Worm (Caenorhabditis elegans) whole organism, L3 larva: ENCODE measurements around the gene B0336.13.

ENCODE experiments used
- R02D3.7 ChIP-seq: fragments of 150-350 bp; optimal IDR thresholded peaks from 2 replicates; lab custom pipeline; 2014; ENCODE audit warnings: missing biosample characterization, missing genetic modification characterization
- aly-2 ChIP-seq: fragments of 150-350 bp; optimal IDR thresholded peaks from 2 replicates; lab custom pipeline; 2014; ENCODE audit warnings: missing biosample characterization, missing genetic modification characterization
- ama-1 ChIP-seq: fragments of 150-350 bp; optimal IDR thresholded peaks from 2 replicates; lab custom pipeline; 2018
- ceh-16 ChIP-seq: sonication (generic microtip); optimal IDR thresholded peaks from 2 replicates; lab custom pipeline; 2017; ENCODE audit warnings: missing biosample characterization, missing genetic modification characterization
- ceh-28 ChIP-seq: fragments of 150-350 bp; optimal IDR thresholded peaks from 2 replicates; lab custom pipeline; 2014; ENCODE audit warnings: missing biosample characterization, missing genetic modification reagents, missing genetic modification characterization
- ceh-82 ChIP-seq: fragments of 150-350 bp; optimal IDR thresholded peaks from 2 replicates; lab custom pipeline; 2014; ENCODE audit warnings: missing biosample characterization, missing genetic modification characterization
- ceh-9 ChIP-seq: sonication (generic microtip); optimal IDR thresholded peaks from 2 replicates; lab custom pipeline; 2018; ENCODE audit warnings: missing biosample characterization, missing genetic modification characterization
- daf-12 ChIP-seq: fragments of 150-350 bp; optimal IDR thresholded peaks from 2 replicates; lab custom pipeline; 2014; ENCODE audit warnings: missing biosample characterization, missing genetic modification reagents, missing genetic modification characterization
- elt-1 ChIP-seq: fragments of 150-350 bp; optimal IDR thresholded peaks from 2 replicates; lab custom pipeline; 2014; ENCODE audit warnings: missing biosample characterization, missing genetic modification characterization
- elt-2 ChIP-seq: sonication (generic microtip); optimal IDR thresholded peaks from 2 replicates; lab custom pipeline; 2016; ENCODE audit warnings: missing genetic modification reagents, mild to moderate bottlenecking, missing genetic modification characterization, missing compliant biosample characterization
- elt-3 ChIP-seq, 3 experiments: fragments of 150-350 bp in 1 of 3; sonication (generic microtip) in 2 of 3; optimal IDR thresholded peaks; 2 replicates in 2 of 3; 4 replicates in 1 of 3; lab custom pipeline; 2014 to 2017; ENCODE audit warnings: missing biosample characterization in 3 of 3, missing genetic modification characterization in 3 of 3
- eor-1 ChIP-seq, 2 experiments: fragments of 150-350 bp; optimal IDR thresholded peaks; 2 replicates each; lab custom pipeline; 2014 to 2018; ENCODE audit warnings: missing biosample characterization in 2 of 2, missing genetic modification characterization in 2 of 2
- fkh-2 ChIP-seq: fragments of 150-350 bp; optimal IDR thresholded peaks from 2 replicates; lab custom pipeline; 2014; ENCODE audit warnings: missing biosample characterization, missing genetic modification reagents, missing genetic modification characterization
- fos-1 ChIP-seq: fragments of 150-350 bp; optimal IDR thresholded peaks from 2 replicates; lab custom pipeline; 2014; ENCODE audit warnings: missing biosample characterization, missing genetic modification characterization
- lin-15B ChIP-seq: fragments of 150-350 bp; optimal IDR thresholded peaks from 2 replicates; lab custom pipeline; 2014; ENCODE audit warnings: missing biosample characterization, missing genetic modification characterization
- lin-39 ChIP-seq: fragments of 150-350 bp; optimal IDR thresholded peaks from 2 replicates; lab custom pipeline; 2018; ENCODE audit warnings: missing biosample characterization, missing genetic modification reagents, missing genetic modification characterization
- lsy-12 ChIP-seq: sonication (generic microtip); optimal IDR thresholded peaks from 2 replicates; lab custom pipeline; 2016; ENCODE audit warnings: mild to moderate bottlenecking, missing genetic modification characterization, missing compliant biosample characterization
- mml-1 ChIP-seq: fragments of 150-350 bp; sonication (generic microtip); optimal IDR thresholded peaks from 3 replicates; lab custom pipeline; 2014; ENCODE audit warnings: missing biosample characterization, missing genetic modification characterization
- nfya-1 ChIP-seq: sonication (generic microtip); optimal IDR thresholded peaks from 2 replicates; lab custom pipeline; 2017; ENCODE audit warnings: missing genetic modification characterization, mild to moderate bottlenecking, missing compliant biosample characterization, antibody characterized with exemption, moderate library complexity; ENCODE audit not compliant: insufficient read depth
- nhr-11 ChIP-seq: fragments of 150-350 bp; optimal IDR thresholded peaks from 2 replicates; lab custom pipeline; 2014; ENCODE audit warnings: missing biosample characterization, missing genetic modification characterization
- nhr-23 ChIP-seq: fragments of 150-350 bp; optimal IDR thresholded peaks from 2 replicates; lab custom pipeline; 2014; ENCODE audit warnings: missing biosample characterization, missing genetic modification reagents, missing genetic modification characterization
- nhr-25 ChIP-seq: sonication (generic microtip); optimal IDR thresholded peaks from 2 replicates; lab custom pipeline; 2017; ENCODE audit warnings: missing biosample characterization, missing genetic modification characterization
- nhr-28 ChIP-seq: fragments of 150-350 bp; optimal IDR thresholded peaks from 2 replicates; lab custom pipeline; 2014; ENCODE audit warnings: missing biosample characterization, missing genetic modification characterization
- nhr-67 ChIP-seq: fragments of 150-350 bp; optimal IDR thresholded peaks from 2 replicates; lab custom pipeline; 2014; ENCODE audit warnings: missing biosample characterization, missing genetic modification characterization
- nhr-76 ChIP-seq: fragments of 150-350 bp; sonication (generic microtip); optimal IDR thresholded peaks from 5 replicates; lab custom pipeline; 2014; ENCODE audit warnings: missing biosample characterization, missing genetic modification characterization
- pha-4 ChIP-seq: fragments of 150-350 bp; optimal IDR thresholded peaks from 2 replicates; lab custom pipeline; 2014; ENCODE audit warnings: missing biosample characterization, missing genetic modification reagents, missing genetic modification characterization
- pqm-1 ChIP-seq: fragments of 150-350 bp; optimal IDR thresholded peaks from 2 replicates; lab custom pipeline; 2017; ENCODE audit warnings: missing biosample characterization, missing genetic modification characterization, inconsistent platforms
- skn-1 ChIP-seq: fragments of 150-350 bp; optimal IDR thresholded peaks from 2 replicates; lab custom pipeline; 2014; ENCODE audit warnings: missing biosample characterization, missing genetic modification characterization
- snpc-4 ChIP-seq: fragments of 150-350 bp; optimal IDR thresholded peaks from 2 replicates; lab custom pipeline; 2014; ENCODE audit warnings: missing biosample characterization, missing genetic modification characterization
- unc-39 ChIP-seq: sonication (generic microtip); optimal IDR thresholded peaks from 4 replicates; lab custom pipeline; 2017; ENCODE audit warnings: missing biosample characterization, missing genetic modification characterization
- unc-62 ChIP-seq: fragments of 150-350 bp; sonication (generic microtip); optimal IDR thresholded peaks from 4 replicates; lab custom pipeline; 2014; ENCODE audit warnings: missing biosample characterization, missing genetic modification reagents, missing genetic modification characterization
- zag-1 ChIP-seq: fragments of 150-350 bp; optimal IDR thresholded peaks from 2 replicates; lab custom pipeline; 2014; ENCODE audit warnings: missing biosample characterization, missing genetic modification characterization
- ztf-4 ChIP-seq: fragments of 150-350 bp; optimal IDR thresholded peaks from 2 replicates; lab custom pipeline; 2014; ENCODE audit warnings: missing biosample characterization, missing genetic modification characterization

Gene B0336.13

ce11 chrIII:5715467-5715866 is 21.6 kb downstream of the B0336.13 start (continued):
- no peak for TF ChIP-seq ceh-82 (tag; lab: Kevin White, UChicago)
- TF ChIP-seq nhr-11 (tag; lab: Kevin White, UChicago) = no peak
- peak; percentile 70 for TF ChIP-seq lin-15B (tag; lab: Kevin White, UChicago)
- TF ChIP-seq eor-1 (tag; optimal IDR thresholded peaks at IDR 0.05; lab: Kevin White, UChicago) = no peak
- TF ChIP-seq lin-39 (tag; lab: Kevin White, UChicago) = peak; percentile 88
- TF ChIP-seq unc-62 (GFP tag; lab: Kevin White, UChicago) = peak; percentile 34
- TF ChIP-seq nhr-76 = no peak
- no peak for TF ChIP-seq ceh-16 (tag; lab: Kevin White, UChicago)
- TF ChIP-seq nhr-67 (tag; lab: Kevin White, UChicago) = no peak
- TF ChIP-seq ceh-28 (tag; lab: Kevin White, UChicago) = peak; percentile 65
- TF ChIP-seq skn-1 (tag; lab: Kevin White, UChicago) = peak; percentile 24
- TF ChIP-seq pha-4 (tag; lab: Kevin White, UChicago) = peak; percentile 78
- peak; percentile 89 for TF ChIP-seq snpc-4 (tag; lab: Kevin White, UChicago)
- peak; percentile 90 for TF ChIP-seq nfya-1 (tag; lab: Kevin White, UChicago)
- TF ChIP-seq R02D3.7 = peak; percentile 29
- TF ChIP-seq unc-39 (tag; lab: Kevin White, UChicago) = no peak
- no peak for TF ChIP-seq elt-1 (tag; lab: Kevin White, UChicago)
- TF ChIP-seq daf-12 (tag; lab: Kevin White, UChicago) = no peak
- peak; percentile 75 for TF ChIP-seq nhr-25
- TF ChIP-seq pqm-1 (tag; lab: Kevin White, UChicago) = no peak
- TF ChIP-seq nhr-28 (tag; lab: Kevin White, UChicago) = no peak

ce11 chrIII:5717173-5717748 is 23.4 kb downstream of the B0336.13 start:
- TF ChIP-seq ama-1 (lab: Kevin White, UChicago) (peak; percentile 77), elt-3 (tag; optimal IDR thresholded peaks at IDR 0.05; lab: Kevin White, UChicago) (no peak), nhr-28 (tag; lab: Kevin White, UChicago) (no peak), nhr-23 (no peak), lin-39 (tag; lab: Kevin White, UChicago) (no peak), R02D3.7 (no peak), aly-2 (tag; lab: Kevin White, UChicago) (no peak), ceh-9 (tag; lab: Kevin White, UChicago) (no peak), nfya-1 (tag; lab: Kevin White, UChicago) (no peak), pqm-1 (tag; lab: Kevin White, UChicago) (no peak), lsy-12 (tag; lab: Kevin White, UChicago) (peak; percentile 18), elt-2 (tag; lab: Kevin White, UChicago) (peak; percentile 3), eor-1 (tag; optimal IDR thresholded peaks at IDR 0.05; lab: Kevin White, UChicago) (no peak), zag-1 (tag; lab: Kevin White, UChicago) (no peak), fkh-2 (no peak)

ce11 chrIII:5718385-5718784 is 24.5 kb downstream of the B0336.13 start:
- TF ChIP-seq pqm-1 (tag; lab: Kevin White, UChicago) (no peak), snpc-4 (tag; lab: Kevin White, UChicago) (no peak), lin-39 (tag; lab: Kevin White, UChicago) (no peak), aly-2 (tag; lab: Kevin White, UChicago) (no peak), unc-62 (GFP tag; lab: Kevin White, UChicago) (no peak), nhr-76 (no peak)

- TF ChIP-seq elt-1 (tag; lab: Kevin White, UChicago) (peak; percentile 48), ztf-4 (tag; lab: Kevin White, UChicago) (no peak), fos-1 (tag; lab: Kevin White, UChicago) (no peak), nhr-25 (peak; percentile 7)
- TF ChIP-seq, all 47 proteins: peak for 2
These were observed 25.4 kb downstream of the B0336.13 start for ce11 chrIII:5719105-5719831.

- TF ChIP-seq mml-1 (tag; lab: Kevin White, UChicago) (no peak), lin-15B (tag; lab: Kevin White, UChicago) (peak; percentile 21)
- TF ChIP-seq, all 47 proteins: peak for 1
These were observed 26.0 kb downstream of the B0336.13 start for ce11 chrIII:5719832-5720194.
